Fruit fly (Drosophila melanogaster): ENCODE data around the gene CG15563.

Gene CG15563

dm6 chr3R:31232236-31232635, at the start of gene CG15563:
Gene CG15563 (minus strand): TSS chr3R:31232336.
- no peak for TF ChIP-seq CG17801 (GFP tag; optimal IDR thresholded peaks at IDR 0.05; ENCODE audit: partially characterized antibody)

- no peak for TF ChIP-seq CG17801 (GFP tag; optimal IDR thresholded peaks at IDR 0.05; ENCODE audit: partially characterized antibody)
Measured at dm6 chr3R:31270783-31271427, 38.8 kb upstream of the CG15563 start.

DNA sequence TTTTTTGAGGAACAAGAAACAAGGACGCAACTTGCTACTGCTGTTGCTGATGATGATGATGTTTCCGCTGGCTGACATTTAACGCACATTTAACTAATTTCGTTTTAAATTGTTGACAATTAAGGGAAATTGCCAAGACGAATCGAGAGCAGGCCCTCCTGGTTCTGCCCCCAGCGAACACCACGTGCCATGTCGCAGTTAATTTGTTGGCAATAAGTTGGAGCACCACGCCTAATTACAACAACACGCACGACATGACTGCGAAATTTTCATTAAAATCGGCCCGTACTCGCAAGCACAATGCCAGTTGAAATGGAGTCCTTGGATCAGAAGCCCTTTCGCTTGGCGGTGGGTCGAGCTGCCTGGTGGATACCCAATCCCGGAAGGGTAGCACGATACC, 33.3 kb upstream of the CG15563 start, which contains the start of gene ppk24:
Gene ppk24, plus strand, starts transcription at position 301 of the 400 bp plus-strand sequence.
- TF ChIP-seq CG17801 (GFP tag; optimal IDR thresholded peaks at IDR 0.05; ENCODE audit: partially characterized antibody), result no peak

DNA sequence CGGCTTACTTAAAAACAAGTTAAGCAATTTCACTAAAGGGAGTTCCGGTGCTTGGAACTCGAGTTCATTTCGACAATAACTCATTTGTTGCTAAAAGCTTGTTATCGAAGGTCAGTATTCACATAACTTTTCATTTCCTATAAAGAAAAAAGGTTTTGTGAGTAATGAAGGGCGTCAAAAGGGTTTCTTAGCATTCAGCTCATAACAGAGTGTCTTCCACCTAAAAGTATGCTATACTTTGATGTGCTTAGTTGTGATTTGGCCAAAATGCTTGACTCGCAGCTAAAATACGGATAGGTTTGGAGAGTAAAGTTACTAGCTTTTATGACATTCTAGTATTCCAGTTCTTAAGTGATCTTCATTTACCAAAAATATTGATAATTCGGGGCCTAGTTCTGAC, 31.8 kb upstream of the CG15563 start:
- peak; percentile 0 for TF ChIP-seq CG17801 (GFP tag; optimal IDR thresholded peaks at IDR 0.05; ENCODE audit: partially characterized antibody)

dm6 chr3R:31262298-31262697, 30.2 kb upstream of the CG15563 start, which contains the start of gene CAH5:
Gene CAH5 (plus strand): TSS chr3R:31262598.
- no peak for TF ChIP-seq CG17801 (GFP tag; optimal IDR thresholded peaks at IDR 0.05; ENCODE audit: partially characterized antibody)

DNA sequence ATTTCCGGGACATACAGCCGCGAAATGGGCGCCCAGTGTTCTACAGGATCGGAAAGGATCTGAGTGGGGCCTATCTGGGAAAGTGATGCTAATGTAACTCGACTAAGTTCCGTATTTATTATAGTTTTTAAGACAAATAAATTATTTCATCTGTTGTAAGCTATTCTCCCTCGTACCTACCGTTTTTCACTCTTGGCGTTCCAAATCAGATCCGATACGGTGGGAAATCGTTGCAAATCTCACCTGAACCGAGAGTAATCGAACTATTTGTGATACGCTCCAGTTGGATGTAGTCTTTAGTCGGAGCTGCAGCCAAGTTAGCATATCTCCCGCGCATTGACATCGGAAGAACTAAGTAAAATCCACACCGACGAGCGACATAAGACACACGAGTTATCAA, 27.8 kb upstream of the CG15563 start, which contains the start of gene CAH16:
Gene CAH16, plus strand, starts transcription at position 301 of the 400 bp plus-strand sequence.
- TF ChIP-seq CG17801 (GFP tag; optimal IDR thresholded peaks at IDR 0.05; ENCODE audit: partially characterized antibody), result no peak

- TF ChIP-seq CG17801 (GFP tag; optimal IDR thresholded peaks at IDR 0.05; ENCODE audit: partially characterized antibody), result no peak
Measured at dm6 chr3R:31257299-31257698, 25.2 kb upstream of the CG15563 start, which contains the start of gene CAH6. Gene CAH6 (plus strand): TSS chr3R:31257599.

DNA sequence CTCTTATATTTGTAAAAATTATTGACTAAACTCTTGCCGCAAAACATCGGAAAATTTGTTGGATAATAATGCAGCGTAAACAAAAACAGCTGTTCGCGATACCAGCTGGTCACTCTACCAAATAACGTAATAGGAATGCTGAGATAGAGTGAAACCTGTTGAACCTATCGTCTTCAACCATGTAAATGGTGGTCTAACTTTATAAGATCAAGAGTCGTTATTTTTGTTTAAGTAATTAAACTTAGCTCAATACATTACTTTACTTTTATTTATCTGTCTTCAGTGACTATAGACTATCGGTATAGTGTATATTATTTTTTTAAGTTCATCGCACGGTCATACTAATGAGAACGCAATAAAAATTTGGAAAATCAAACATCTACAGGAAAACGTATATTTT, 22.7 kb upstream of the CG15563 start, which contains the start of the genes CG1750 and spn-F:
Gene CG1750, minus strand, starts transcription at position 93 of the 400 bp plus-strand sequence.
Gene spn-F, plus strand, starts transcription at position 320 of the 400 bp plus-strand sequence.
- TF ChIP-seq CG17801 (GFP tag; optimal IDR thresholded peaks at IDR 0.05; ENCODE audit: partially characterized antibody), result peak; percentile 54

dm6 chr3R:31252093-31252962, 20.2 kb upstream of the CG15563 start, which contains the start of the genes qless and mRpL32:
Gene qless (minus strand): TSS chr3R:31252608.
Gene mRpL32 (plus strand): TSS chr3R:31252872.
- peak; percentile 51 for TF ChIP-seq CG17801 (GFP tag; optimal IDR thresholded peaks at IDR 0.05; ENCODE audit: partially characterized antibody)

dm6 chr3R:31251130-31251770, 19.1 kb upstream of the CG15563 start:
- TF ChIP-seq CG17801 (GFP tag; optimal IDR thresholded peaks at IDR 0.05; ENCODE audit: partially characterized antibody), result no peak

DNA sequence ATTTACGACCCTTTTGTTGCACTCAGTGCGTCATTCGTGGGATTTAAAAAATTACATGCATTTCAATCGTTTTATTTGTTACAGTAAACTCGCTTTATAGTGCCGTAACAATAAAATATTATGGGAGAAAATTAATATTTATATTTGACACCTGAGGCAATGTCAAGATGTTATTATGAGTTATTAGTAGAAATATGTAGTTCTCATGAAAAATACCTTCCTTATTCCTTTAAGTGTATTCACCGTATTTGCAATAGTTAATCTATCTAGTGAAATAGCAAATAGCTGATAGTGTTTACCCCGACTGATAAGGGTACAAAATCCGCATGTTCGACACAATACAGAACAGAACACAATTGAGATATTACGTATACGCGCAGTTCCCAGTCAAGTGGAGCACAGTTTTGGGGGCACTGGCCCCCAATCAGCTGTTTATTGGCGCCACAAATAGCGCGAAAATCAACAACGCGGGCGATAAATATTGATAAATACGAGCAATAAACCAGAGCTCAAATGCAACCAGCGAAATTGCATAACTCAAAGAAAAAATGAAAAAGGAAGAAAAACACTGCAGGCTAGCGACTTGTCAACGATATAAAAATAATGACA, 18.4 kb upstream of the CG15563 start:
- no peak for TF ChIP-seq CG17801 (GFP tag; optimal IDR thresholded peaks at IDR 0.05; ENCODE audit: partially characterized antibody)

DNA sequence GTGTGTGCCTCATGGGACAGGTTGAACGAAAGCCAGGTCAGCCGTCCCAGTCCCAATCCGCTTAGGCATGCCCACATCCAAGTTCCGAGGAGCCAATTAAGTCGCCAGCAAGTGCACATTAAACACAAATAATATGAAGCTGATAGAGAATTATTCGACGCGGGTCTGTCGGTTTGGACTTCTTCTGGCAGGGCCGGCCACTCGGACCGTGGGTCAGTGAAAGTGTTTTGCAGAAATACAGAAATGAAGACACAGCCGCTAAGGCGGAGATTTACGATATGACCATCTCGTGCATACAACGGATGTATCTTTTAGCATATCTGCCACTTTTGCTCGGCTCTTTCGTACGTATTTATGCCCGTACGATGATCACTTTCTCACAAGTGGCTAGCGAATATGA, 16.1 kb upstream of the CG15563 start:
- no peak for TF ChIP-seq CG17801 (GFP tag; optimal IDR thresholded peaks at IDR 0.05; ENCODE audit: partially characterized antibody)

DNA sequence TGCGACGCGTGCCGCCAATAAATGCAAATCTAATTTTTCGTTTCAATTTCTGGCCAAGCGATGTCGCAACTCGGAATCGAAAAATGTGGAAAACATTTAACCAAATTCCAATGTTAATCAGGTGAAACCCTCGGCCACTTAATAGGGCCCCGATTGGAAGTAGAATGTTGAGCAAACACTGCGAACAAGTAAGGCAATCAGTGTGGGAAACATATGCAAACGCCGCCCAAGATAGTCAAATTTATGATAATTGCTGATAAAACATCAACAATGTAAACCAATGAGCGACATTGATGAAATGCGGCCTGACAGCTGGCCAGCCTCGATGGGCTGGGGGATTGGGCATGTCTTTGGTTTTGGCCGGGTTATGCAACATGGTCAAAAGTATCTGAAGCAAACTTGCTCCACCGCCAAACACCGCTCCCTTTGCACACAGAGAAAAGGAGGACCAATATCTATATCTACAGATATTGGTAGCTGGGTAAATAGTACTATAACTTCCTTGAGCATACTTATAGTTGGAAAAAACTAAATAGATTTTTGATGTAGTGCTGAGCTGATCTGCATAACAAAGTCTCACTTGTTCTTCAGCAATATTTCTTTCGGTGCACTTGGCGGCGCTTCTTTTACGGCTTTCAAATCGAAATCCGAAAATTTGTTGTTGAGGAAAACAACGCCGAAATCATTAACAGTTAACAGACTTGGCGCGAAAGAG, 15.3 kb upstream of the CG15563 start:
- no peak for TF ChIP-seq CG17801 (GFP tag; optimal IDR thresholded peaks at IDR 0.05; ENCODE audit: partially characterized antibody)

- no peak for TF ChIP-seq CG17801 (GFP tag; optimal IDR thresholded peaks at IDR 0.05; ENCODE audit: partially characterized antibody)
Measured at dm6 chr3R:31245785-31246184, 13.6 kb upstream of the CG15563 start.
